Fruit fly (Drosophila melanogaster): ENCODE measurements around the gene CG3777.

CG3777 gene

DNA sequence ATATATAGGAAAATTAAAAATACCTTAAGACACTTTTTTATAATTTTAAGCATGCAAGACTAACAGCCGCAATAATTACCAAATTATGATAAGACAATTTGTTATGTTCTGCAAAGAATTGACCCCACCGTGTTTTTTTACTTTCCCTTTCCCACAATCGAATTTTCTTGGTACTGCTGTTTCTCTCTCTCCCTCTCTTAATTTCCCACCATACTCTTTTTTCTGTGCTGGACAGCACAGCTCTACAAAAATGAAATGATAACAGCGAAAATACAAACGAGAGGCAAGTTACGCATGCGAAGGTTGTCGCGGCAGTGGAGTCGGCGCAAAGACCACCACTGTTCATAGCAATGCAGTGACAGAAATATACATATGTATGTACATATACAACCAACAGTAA is 1.6 kb upstream of the CG3777 start:
- TF ChIP-seq Myc (optimal IDR thresholded peaks at IDR 0.05) (no peak), h (optimal IDR thresholded peaks at IDR 0.05) (no peak), psq (optimal IDR thresholded peaks at IDR 0.05) (no peak), ttk (optimal IDR thresholded peaks at IDR 0.05) (no peak), insv (optimal IDR thresholded peaks at IDR 0.05) (no peak), Sin3A (optimal IDR thresholded peaks at IDR 0.05) (no peak)

DNA sequence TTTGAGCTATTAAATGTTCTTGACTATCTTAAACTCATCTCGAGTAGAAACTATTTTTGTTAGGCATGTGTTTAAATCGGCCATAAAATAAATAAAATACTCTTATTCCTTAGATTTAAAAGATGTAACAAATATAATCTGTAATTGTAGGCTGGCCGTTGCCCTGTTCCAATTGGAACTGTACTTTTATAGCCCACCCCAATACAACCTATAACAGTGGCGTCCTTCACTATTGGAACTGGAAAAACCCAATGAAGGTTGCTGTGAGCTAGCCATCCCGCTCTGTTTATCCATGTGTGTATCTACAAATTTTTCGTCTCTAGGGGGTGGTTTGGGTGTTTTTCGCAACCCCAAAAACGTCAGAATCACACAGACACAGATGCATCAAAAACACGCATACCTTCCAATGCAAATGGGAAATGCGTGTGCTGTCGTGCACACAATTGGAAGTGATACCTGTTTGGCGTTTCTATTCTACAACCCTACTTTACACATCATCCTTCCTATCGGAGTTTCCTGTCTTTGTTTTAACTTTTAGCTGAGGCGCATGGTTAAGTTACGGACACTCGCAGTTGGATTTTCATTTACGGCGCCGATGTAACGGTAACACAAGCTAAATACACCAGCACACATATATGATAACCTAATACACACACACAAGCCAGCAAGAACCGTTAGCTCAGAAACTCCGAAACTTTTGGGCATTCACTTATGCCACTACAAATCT is 970 bp upstream of the CG3777 start:
- TF ChIP-seq psq (optimal IDR thresholded peaks at IDR 0.05) (no peak), ttk (optimal IDR thresholded peaks at IDR 0.05) (no peak), Sin3A (optimal IDR thresholded peaks at IDR 0.05) (no peak), h (optimal IDR thresholded peaks at IDR 0.05) (no peak), insv (optimal IDR thresholded peaks at IDR 0.05) (no peak), Myc (optimal IDR thresholded peaks at IDR 0.05) (no peak)

DNA sequence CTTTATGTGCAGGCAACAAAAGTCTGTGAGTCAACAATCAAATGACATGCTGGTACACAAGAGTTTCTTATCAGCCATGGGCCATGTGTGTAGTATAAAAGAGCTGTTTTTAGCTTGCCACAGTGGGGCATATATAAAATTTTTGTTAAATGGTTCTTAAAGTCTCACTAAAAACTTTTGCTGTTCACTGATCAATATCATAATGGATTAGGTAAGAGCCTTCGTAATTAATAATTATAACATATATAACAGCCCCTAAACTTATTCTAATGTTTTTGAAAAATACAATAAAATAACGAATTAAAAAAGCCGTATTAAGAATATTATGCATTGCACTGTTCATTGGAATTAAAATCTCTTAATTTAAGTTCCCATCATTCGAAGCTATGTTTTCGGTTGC is 13.8 kb downstream of the CG3777 start:
- no peak for TF ChIP-seq psq (optimal IDR thresholded peaks at IDR 0.05)
- TF ChIP-seq ttk (optimal IDR thresholded peaks at IDR 0.05): no peak
- no peak for TF ChIP-seq Sin3A (optimal IDR thresholded peaks at IDR 0.05)
- TF ChIP-seq insv (optimal IDR thresholded peaks at IDR 0.05): no peak
- TF ChIP-seq h (optimal IDR thresholded peaks at IDR 0.05): no peak
- TF ChIP-seq Myc (optimal IDR thresholded peaks at IDR 0.05): no peak

DNA sequence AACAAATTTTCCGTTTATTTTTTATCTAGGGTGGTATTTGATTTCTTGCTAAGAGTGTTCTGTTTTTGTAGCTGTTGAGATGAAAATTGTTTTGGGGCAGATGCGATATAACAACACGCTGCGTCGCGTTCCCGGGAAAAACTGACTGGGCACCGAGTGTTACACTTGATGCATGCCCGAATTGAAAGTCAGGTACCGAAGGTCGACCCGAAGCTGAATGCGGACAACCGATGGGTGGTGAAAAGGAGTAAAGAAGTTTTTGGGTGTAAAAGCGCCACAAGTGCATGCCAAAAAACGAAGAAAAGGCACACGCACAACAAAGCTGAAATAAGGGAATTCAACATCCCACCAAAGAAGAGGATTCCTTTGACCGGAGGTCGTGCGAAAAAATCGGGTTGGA is 15.3 kb downstream of the CG3777 start, which contains the start of gene CG13375:
CG13375 (minus strand) TSS at position 124 of the 400 bp plus-strand sequence.
- TF ChIP-seq ttk (optimal IDR thresholded peaks at IDR 0.05) (no peak), psq (optimal IDR thresholded peaks at IDR 0.05) (no peak), h (optimal IDR thresholded peaks at IDR 0.05) (no peak), Sin3A (optimal IDR thresholded peaks at IDR 0.05) (no peak), Myc (optimal IDR thresholded peaks at IDR 0.05) (no peak), insv (optimal IDR thresholded peaks at IDR 0.05) (no peak)

DNA sequence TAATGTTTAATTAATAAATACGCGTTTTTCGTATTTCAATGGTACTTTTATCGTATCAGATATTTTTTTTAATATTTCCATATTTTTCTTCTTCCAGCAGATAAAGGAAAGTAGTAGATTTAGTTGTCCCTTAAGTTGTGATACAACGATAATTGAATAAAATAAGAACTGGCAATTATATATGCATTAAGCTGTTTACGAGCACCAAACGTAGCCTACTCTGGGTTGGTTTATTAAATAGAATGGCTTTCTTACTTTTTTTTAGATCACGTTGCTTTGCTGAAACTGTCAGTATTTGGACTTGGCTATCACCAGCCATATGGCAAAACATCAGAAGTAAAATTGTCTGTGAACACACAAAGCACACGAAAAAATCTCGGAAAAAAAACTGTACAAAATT is 27.9 kb downstream of the CG3777 start, which contains the start of gene CG12470:
CG12470 (plus strand) TSS at position 301 of the 400 bp plus-strand sequence.
- TF ChIP-seq Myc (optimal IDR thresholded peaks at IDR 0.05) (no peak), insv (optimal IDR thresholded peaks at IDR 0.05) (no peak), h (optimal IDR thresholded peaks at IDR 0.05) (no peak), psq (optimal IDR thresholded peaks at IDR 0.05) (no peak), Sin3A (optimal IDR thresholded peaks at IDR 0.05) (no peak), ttk (optimal IDR thresholded peaks at IDR 0.05) (no peak)

DNA sequence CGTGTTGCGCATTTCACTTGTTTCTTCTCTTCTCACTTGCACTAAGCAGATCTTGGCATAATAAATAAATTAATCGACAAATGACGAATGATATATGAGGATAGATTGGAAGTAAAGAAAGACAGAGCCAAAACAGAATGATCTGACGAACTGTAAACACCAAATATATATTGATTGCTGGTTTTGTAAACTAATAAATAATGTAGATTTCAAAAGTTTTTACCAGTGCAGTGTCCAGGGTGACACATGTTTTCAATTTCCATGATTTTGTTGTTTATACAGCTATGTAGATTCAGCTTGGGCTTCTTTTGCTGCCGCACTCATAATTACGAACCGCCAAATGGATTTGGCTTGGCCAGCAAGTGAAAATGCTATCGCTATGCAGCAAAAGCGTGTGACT is 31.8 kb downstream of the CG3777 start:
- TF ChIP-seq psq (optimal IDR thresholded peaks at IDR 0.05) (no peak), ttk (optimal IDR thresholded peaks at IDR 0.05) (no peak), insv (optimal IDR thresholded peaks at IDR 0.05) (no peak), Sin3A (optimal IDR thresholded peaks at IDR 0.05) (no peak), h (optimal IDR thresholded peaks at IDR 0.05) (no peak), Myc (optimal IDR thresholded peaks at IDR 0.05) (no peak)

DNA sequence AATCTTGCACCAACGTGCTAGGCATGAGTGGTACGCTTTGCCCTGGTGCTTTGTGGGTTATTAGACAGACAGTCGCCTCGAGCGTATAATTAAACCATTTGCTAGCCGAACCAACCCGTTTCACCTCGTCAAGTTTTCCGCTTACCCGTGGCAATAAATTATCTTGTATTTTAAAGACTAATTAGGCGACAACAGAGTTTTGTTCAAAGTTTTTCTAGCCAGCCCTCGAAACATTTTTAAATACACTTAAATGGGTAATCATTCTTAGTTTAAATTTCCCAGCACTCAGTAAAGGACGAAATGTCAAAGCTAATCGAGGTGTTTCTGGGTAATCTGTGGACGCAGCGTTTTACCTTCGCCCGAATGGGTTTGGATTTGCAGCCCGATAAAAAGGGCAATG is 35.3 kb downstream of the CG3777 start, which contains the start of gene Or1a:
Or1a (plus strand) TSS at position 301 of the 400 bp plus-strand sequence.
- TF ChIP-seq h (optimal IDR thresholded peaks at IDR 0.05) (no peak), insv (optimal IDR thresholded peaks at IDR 0.05) (no peak), Myc (optimal IDR thresholded peaks at IDR 0.05) (no peak), psq (optimal IDR thresholded peaks at IDR 0.05) (no peak), ttk (optimal IDR thresholded peaks at IDR 0.05) (no peak), Sin3A (optimal IDR thresholded peaks at IDR 0.05) (no peak)

DNA sequence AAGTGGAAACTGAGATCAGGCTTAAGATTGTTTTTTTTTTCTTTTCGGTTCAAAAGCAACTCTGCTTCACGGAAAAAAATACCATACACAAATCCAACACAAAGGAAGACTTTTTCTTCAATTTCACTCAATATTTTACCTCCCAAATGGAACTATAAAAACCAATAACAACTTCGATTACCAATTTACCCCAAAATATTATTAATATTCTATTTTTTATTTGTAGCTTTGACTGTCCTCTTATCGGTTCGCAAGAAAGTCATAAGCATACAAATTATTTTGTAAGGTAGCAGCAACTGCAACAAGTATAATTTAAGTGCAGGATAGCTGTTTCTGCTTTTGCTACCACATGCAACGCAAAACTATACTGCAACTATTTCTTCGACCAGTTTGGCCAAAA is 54.4 kb downstream of the CG3777 start:
- TF ChIP-seq h (optimal IDR thresholded peaks at IDR 0.05) (no peak), insv (optimal IDR thresholded peaks at IDR 0.05) (no peak), psq (optimal IDR thresholded peaks at IDR 0.05) (no peak), ttk (optimal IDR thresholded peaks at IDR 0.05) (no peak), Myc (optimal IDR thresholded peaks at IDR 0.05) (no peak), Sin3A (optimal IDR thresholded peaks at IDR 0.05) (no peak)

DNA sequence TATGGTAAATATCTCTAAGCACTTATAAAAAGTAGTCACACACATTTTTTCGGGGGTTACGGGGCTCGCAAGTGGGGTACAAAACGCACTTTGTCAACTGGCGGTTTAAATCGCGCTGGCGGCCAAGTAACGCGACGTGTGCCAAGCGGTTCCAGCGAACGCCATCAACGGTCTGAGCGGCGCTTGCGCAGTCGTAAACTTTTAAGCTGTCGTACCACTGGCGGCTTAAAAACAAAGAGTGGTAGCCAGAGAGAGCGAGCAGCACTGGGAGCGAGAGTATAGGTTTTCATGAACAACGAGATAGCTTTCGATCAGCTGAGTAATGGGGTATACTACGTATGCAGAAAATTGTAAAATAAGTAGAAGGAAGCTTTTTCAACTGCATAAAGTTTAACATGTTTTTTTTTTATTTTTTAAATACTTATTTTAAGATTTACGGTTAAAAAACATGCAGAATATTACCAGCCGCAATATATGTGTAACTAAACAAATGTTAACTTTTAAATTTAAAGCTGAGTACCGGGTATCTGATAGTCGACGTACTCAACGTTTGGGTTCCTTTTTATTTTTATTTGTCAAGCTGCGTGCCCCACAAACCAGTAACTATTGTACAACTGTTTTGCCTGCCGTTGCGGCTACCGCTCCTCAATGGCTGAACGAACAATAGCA is 55.3 kb downstream of the CG3777 start:
- TF ChIP-seq Sin3A (optimal IDR thresholded peaks at IDR 0.05) (no peak), ttk (optimal IDR thresholded peaks at IDR 0.05) (no peak), insv (optimal IDR thresholded peaks at IDR 0.05) (no peak), Myc (optimal IDR thresholded peaks at IDR 0.05) (no peak), psq (optimal IDR thresholded peaks at IDR 0.05) (no peak), h (optimal IDR thresholded peaks at IDR 0.05) (no peak)

DNA sequence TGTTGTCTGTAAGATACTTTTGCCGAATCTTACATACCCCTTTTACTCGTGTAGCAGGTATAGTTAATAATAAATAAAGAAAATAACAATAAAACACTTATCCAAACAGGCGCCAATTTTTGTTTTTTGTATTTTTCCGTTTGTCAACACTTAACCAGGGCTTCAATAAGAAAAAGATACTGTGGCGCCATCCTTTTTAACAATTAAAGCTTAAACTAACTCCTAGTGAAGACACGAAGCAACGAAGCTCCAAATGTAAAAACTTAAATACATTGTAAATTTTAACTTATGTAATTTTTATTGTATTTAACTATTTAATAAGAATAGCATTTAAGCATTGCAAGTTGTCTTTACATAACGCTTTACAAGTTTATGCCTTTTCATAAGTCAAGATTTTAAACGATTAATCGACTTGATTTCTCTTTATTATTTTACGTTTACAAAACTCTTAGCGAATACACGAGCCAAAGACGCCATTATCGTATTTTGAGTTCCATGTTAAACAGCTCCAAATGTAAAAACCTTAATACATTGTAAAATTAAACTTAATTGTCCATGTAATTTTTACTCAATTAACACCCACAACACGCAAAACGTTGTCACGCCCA is 57.3 kb downstream of the CG3777 start:
- TF ChIP-seq insv (optimal IDR thresholded peaks at IDR 0.05): no peak
- no peak for TF ChIP-seq psq (optimal IDR thresholded peaks at IDR 0.05)
- no peak for TF ChIP-seq Sin3A (optimal IDR thresholded peaks at IDR 0.05)
- no peak for TF ChIP-seq h (optimal IDR thresholded peaks at IDR 0.05)
- no peak for TF ChIP-seq Myc (optimal IDR thresholded peaks at IDR 0.05)

DNA sequence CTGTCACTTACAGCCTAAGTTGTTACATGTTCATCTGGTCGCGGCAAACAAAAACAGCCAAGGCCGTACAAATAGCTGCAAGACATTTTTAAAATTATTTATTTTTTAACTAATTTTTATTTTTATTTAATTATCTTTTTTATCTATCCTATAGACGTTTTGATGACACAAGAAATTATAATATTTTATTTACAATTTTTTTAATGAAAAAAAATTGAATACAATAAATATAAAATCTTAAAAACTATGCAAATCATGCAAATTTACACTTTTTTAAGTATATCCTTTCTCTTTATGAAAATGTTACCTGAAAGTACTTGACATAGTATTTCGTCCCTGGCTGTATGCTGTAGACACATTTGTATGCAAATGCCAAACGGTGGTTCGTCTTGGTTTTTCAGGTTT is 58.6 kb downstream of the CG3777 start:
- TF ChIP-seq insv (optimal IDR thresholded peaks at IDR 0.05): no peak
- no peak for TF ChIP-seq Sin3A (optimal IDR thresholded peaks at IDR 0.05)
- TF ChIP-seq h (optimal IDR thresholded peaks at IDR 0.05): no peak
- TF ChIP-seq ttk (optimal IDR thresholded peaks at IDR 0.05): no peak
- no peak for TF ChIP-seq psq (optimal IDR thresholded peaks at IDR 0.05)
- no peak for TF ChIP-seq Myc (optimal IDR thresholded peaks at IDR 0.05)
